Fruit fly (Drosophila melanogaster): Measurements from ENCODE around the gene CG17681.

DNA sequence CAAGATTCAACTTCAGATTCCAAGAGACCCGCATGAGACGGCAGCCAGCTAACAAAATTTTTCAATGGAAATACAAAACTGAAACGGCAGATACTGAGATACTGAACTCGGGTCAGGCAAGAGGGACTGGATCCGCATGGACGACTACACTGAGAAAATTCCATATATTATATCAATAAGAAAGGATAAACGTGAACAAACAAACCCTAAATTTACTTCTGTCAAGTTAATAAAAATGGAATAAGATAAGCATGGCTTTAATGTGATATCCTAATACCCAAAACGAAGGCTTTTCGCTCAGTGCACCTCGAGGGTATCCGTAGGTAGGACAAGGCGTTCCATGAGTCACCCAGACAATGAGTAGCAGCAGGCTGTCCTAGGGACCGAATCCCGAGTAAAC lies 7.7 kb upstream of the CG17681 start:
- TF ChIP-seq Vsx2 (GFP tag; optimal IDR thresholded peaks at IDR 0.05; ENCODE audit: partially characterized antibody) = no peak
- TF ChIP-seq h (GFP tag; optimal IDR thresholded peaks at IDR 0.05) = peak; percentile 97
- TF ChIP-seq foxo (GFP tag; optimal IDR thresholded peaks at IDR 0.05) = peak; percentile 85 to 95
- peak; percentile 92 for TF ChIP-seq sage (GFP tag; optimal IDR thresholded peaks at IDR 0.05)
- peak; percentile 93 for TF ChIP-seq psq (GFP tag; optimal IDR thresholded peaks at IDR 0.05)
- no peak for TF ChIP-seq usp (GFP tag; optimal IDR thresholded peaks at IDR 0.05)
- TF ChIP-seq N (GFP tag; optimal IDR thresholded peaks at IDR 0.05) = no peak
- peak; percentile 94 for TF ChIP-seq fru (GFP tag; optimal IDR thresholded peaks at IDR 0.05)

All from whole organism, wandering third instar larva.